Worm (Caenorhabditis elegans): ENCODE data around the gene C28H8.5.

Gene C28H8.5

ce11 chrIII:5884007-5884406, at the start of gene C28H8.5:
Gene C28H8.5, plus strand, starts transcription at chrIII:5884307.
- TF ChIP-seq unc-98 (GFP tag; IDR thresholded peaks at IDR 0.05): no peak
- no peak for TF ChIP-seq lin-14 (GFP tag; optimal IDR thresholded peaks at IDR 0.05)
- TF ChIP-seq aha-1 (tag; optimal IDR thresholded peaks at IDR 0.05): no peak

ce11 chrIII:5834663-5835062, 49.4 kb upstream of the C28H8.5 start:
- TF ChIP-seq blmp-1 (tag; optimal IDR thresholded peaks at IDR 0.05) (peak; percentile 22), ama-1 (optimal IDR thresholded peaks at IDR 0.05) (no peak)

ce11 chrIII:5835163-5835871, 48.8 kb upstream of the C28H8.5 start:
- peak; percentile 74 for TF ChIP-seq blmp-1 (tag; optimal IDR thresholded peaks at IDR 0.05)
- TF ChIP-seq mef-2 (tag; optimal IDR thresholded peaks at IDR 0.05): no peak
- no peak for TF ChIP-seq zip-4 (GFP tag; optimal IDR thresholded peaks at IDR 0.05)
- no peak for TF ChIP-seq efl-1 (optimal IDR thresholded peaks at IDR 0.05)
- peak in 1 of 2 experiments; percentile 67 for TF ChIP-seq efl-1 (GFP tag; optimal IDR thresholded peaks at IDR 0.05 in 1 of 2)
- no peak for TF ChIP-seq lin-13 (GFP tag; optimal IDR thresholded peaks at IDR 0.05)
- peak; percentile 11 for TF ChIP-seq nhr-47 (tag; optimal IDR thresholded peaks at IDR 0.05)
- no peak for TF ChIP-seq hpl-2 (GFP tag; optimal IDR thresholded peaks at IDR 0.05)
- peak; percentile 39 for TF ChIP-seq unc-130 (tag; optimal IDR thresholded peaks at IDR 0.05)
- no peak for TF ChIP-seq pqm-1 (tag; optimal IDR thresholded peaks at IDR 0.05)
- peak in 1 of 2 experiments; percentile 9 for TF ChIP-seq mdl-1 (tag; optimal IDR thresholded peaks at IDR 0.05)
- no peak for TF ChIP-seq nhr-76 (tag; optimal IDR thresholded peaks at IDR 0.05)
- no peak for TF ChIP-seq zag-1 (tag; optimal IDR thresholded peaks at IDR 0.05)
- TF ChIP-seq nhr-237 (tag; optimal IDR thresholded peaks at IDR 0.05): no peak
- TF ChIP-seq egl-27 (tag; optimal IDR thresholded peaks at IDR 0.05): no peak
- TF ChIP-seq C34B4.2 (tag; optimal IDR thresholded peaks at IDR 0.05): no peak
- TF ChIP-seq vab-15 (tag; optimal IDR thresholded peaks at IDR 0.05): peak; percentile 18
- TF ChIP-seq elt-2 (tag; optimal IDR thresholded peaks at IDR 0.05): peak; percentile 67
- no peak for TF ChIP-seq lin-15B (tag; optimal IDR thresholded peaks at IDR 0.05)
- peak; percentile 31 for TF ChIP-seq nhr-71 (tag; optimal IDR thresholded peaks at IDR 0.05)
- no peak for TF ChIP-seq tbx-2 (tag; optimal IDR thresholded peaks at IDR 0.05)
- TF ChIP-seq Y116A8C.19 (tag; optimal IDR thresholded peaks at IDR 0.05; ENCODE audit: borderline replicate concordance): no peak
- peak; percentile 45 for TF ChIP-seq nhr-90 (tag; optimal IDR thresholded peaks at IDR 0.05; ENCODE audit: poor library complexity)
- no peak for TF ChIP-seq grh-1 (GFP tag; IDR thresholded peaks at IDR 0.05)
- no peak for TF ChIP-seq ets-5 (GFP tag; IDR thresholded peaks at IDR 0.05)
- TF ChIP-seq mab-9 (GFP tag; IDR thresholded peaks at IDR 0.05): no peak
- TF ChIP-seq nhr-28 (tag; optimal IDR thresholded peaks at IDR 0.05): no peak
- no peak for TF ChIP-seq nhr-11 (tag; optimal IDR thresholded peaks at IDR 0.05)
- TF ChIP-seq dsc-1 (tag; optimal IDR thresholded peaks at IDR 0.05): no peak
- no peak for TF ChIP-seq efl-3 (GFP tag; optimal IDR thresholded peaks at IDR 0.05)
- no peak for TF ChIP-seq skn-1 (tag; optimal IDR thresholded peaks at IDR 0.05)
- no peak for TF ChIP-seq ceh-88 (GFP tag; IDR thresholded peaks at IDR 0.05)
- TF ChIP-seq fkh-10 (GFP tag; optimal IDR thresholded peaks at IDR 0.05): no peak
- no peak for TF ChIP-seq ama-1 (optimal IDR thresholded peaks at IDR 0.05)
- no peak for TF ChIP-seq pax-3 (tag; optimal IDR thresholded peaks at IDR 0.05)
- no peak for TF ChIP-seq ceh-8 (GFP tag; optimal IDR thresholded peaks at IDR 0.05)
- TF ChIP-seq elt-3 (tag; optimal IDR thresholded peaks at IDR 0.05): peak in 5 of 6 experiments; percentile 71 to 99 (median 83)
- TF ChIP-seq snu-23 (GFP tag; optimal IDR thresholded peaks at IDR 0.05): peak; percentile 44
- TF ChIP-seq unc-62 (GFP tag; optimal IDR thresholded peaks at IDR 0.05): no peak
- TF ChIP-seq lin-14 (GFP tag; optimal IDR thresholded peaks at IDR 0.05): peak; percentile 47
- no peak for TF ChIP-seq alr-1 (tag; optimal IDR thresholded peaks at IDR 0.05; ENCODE audit: borderline replicate concordance)
- TF ChIP-seq nhr-85 (tag): peak; percentile 72
- peak in 1 of 2 experiments; percentile 41 for TF ChIP-seq lsy-2 (tag; optimal IDR thresholded peaks at IDR 0.05)
- no peak for TF ChIP-seq unc-30 (tag; optimal IDR thresholded peaks at IDR 0.05)
- TF ChIP-seq hlh-17 (GFP tag; optimal IDR thresholded peaks at IDR 0.05; ENCODE audit: borderline replicate concordance): no peak
- TF ChIP-seq nhr-20 (tag; optimal IDR thresholded peaks at IDR 0.05): peak; percentile 41

Data from whole organism, L1 larva.